Worm (Caenorhabditis elegans) whole organism, mixed stage, embryonic: ENCODE data around the gene C02H6.3.

Experiments
- M03D4.4 ChIP-seq: sonication (generic microtip); optimal IDR thresholded peaks from 2 replicates; lab custom pipeline; 2017; ENCODE audit warnings: mild to moderate bottlenecking, missing genetic modification characterization, missing compliant biosample characterization
- bed-3 ChIP-seq: fragments of 200-800 bp; sonication (Bioruptor generic); optimal IDR thresholded peaks from 3 replicates; lab custom pipeline; 2018; ENCODE audit warnings: mild to moderate bottlenecking, missing genetic modification characterization, moderate library complexity, missing compliant biosample characterization
- blmp-1 ChIP-seq: fragments of 150-350 bp; optimal IDR thresholded peaks from 2 replicates; lab custom pipeline; 2014; ENCODE audit warnings: missing biosample characterization, missing genetic modification characterization
- ceh-39 ChIP-seq: fragments of 150-350 bp; optimal IDR thresholded peaks from 2 replicates; lab custom pipeline; 2014; ENCODE audit warnings: missing biosample characterization, missing genetic modification characterization
- ceh-43 ChIP-seq: fragments of 200-800 bp; sonication (Bioruptor generic); optimal IDR thresholded peaks from 2 replicates; lab custom pipeline; 2018; ENCODE audit warnings: mild to moderate bottlenecking, missing genetic modification characterization, moderate library complexity, missing compliant biosample characterization
- ceh-83 ChIP-seq: fragments of 200-800 bp; sonication (Bioruptor generic); optimal IDR thresholded peaks from 2 replicates; lab custom pipeline; 2018; ENCODE audit warnings: mild to moderate bottlenecking, missing genetic modification characterization, missing compliant biosample characterization
- ces-1 ChIP-seq: fragments of 150-350 bp; optimal IDR thresholded peaks from 2 replicates; lab custom pipeline; 2014; ENCODE audit warnings: missing biosample characterization, missing genetic modification reagents, missing genetic modification characterization
- cnd-1 ChIP-seq: fragments of 200-800 bp; sonication (Bioruptor generic); optimal IDR thresholded peaks from 2 replicates; lab custom pipeline; 2018; ENCODE audit warnings: mild to moderate bottlenecking, missing genetic modification characterization, missing compliant biosample characterization
- drap-1 ChIP-seq: fragments of 200-800 bp; sonication (Bioruptor generic); optimal IDR thresholded peaks from 3 replicates; lab custom pipeline; 2018; ENCODE audit warnings: mild to moderate bottlenecking, missing genetic modification characterization, missing compliant biosample characterization
- elt-1 ChIP-seq: sonication (generic microtip); optimal IDR thresholded peaks from 2 replicates; lab custom pipeline; 2017; ENCODE audit warnings: missing genetic modification characterization, mild to moderate bottlenecking, missing compliant biosample characterization, antibody characterized with exemption, moderate library complexity, borderline replicate concordance; ENCODE audit not compliant: insufficient read depth
- elt-3 ChIP-seq: fragments of 150-350 bp; optimal IDR thresholded peaks from 2 replicates; lab custom pipeline; 2014; ENCODE audit warnings: missing biosample characterization, missing genetic modification characterization
- flh-1 ChIP-seq: fragments of 200-800 bp; sonication (Bioruptor generic); optimal IDR thresholded peaks from 2 replicates; lab custom pipeline; 2018; ENCODE audit warnings: mild to moderate bottlenecking, missing genetic modification characterization, moderate library complexity, missing compliant biosample characterization
- hlh-1 ChIP-seq: fragments of 150-350 bp; optimal IDR thresholded peaks from 2 replicates; lab custom pipeline; 2014; ENCODE audit warnings: missing biosample characterization, missing genetic modification reagents, missing genetic modification characterization
- lin-13 ChIP-seq: fragments of 150-350 bp; optimal IDR thresholded peaks from 2 replicates; lab custom pipeline; 2014; ENCODE audit warnings: missing biosample characterization, missing genetic modification characterization
- lin-32 ChIP-seq: fragments of 200-800 bp; sonication (Bioruptor generic); optimal IDR thresholded peaks from 2 replicates; lab custom pipeline; 2018; ENCODE audit warnings: mild to moderate bottlenecking, missing genetic modification characterization, missing compliant biosample characterization
- lsy-2 ChIP-seq: fragments of 150-350 bp; optimal IDR thresholded peaks from 2 replicates; lab custom pipeline; 2014; ENCODE audit warnings: missing biosample characterization, missing genetic modification characterization
- mab-5 ChIP-seq: fragments of 150-350 bp; optimal IDR thresholded peaks from 2 replicates; lab custom pipeline; 2014; ENCODE audit warnings: missing biosample characterization, missing genetic modification characterization
- mep-1 ChIP-seq: fragments of 150-350 bp; optimal IDR thresholded peaks from 2 replicates; lab custom pipeline; 2017; ENCODE audit warnings: missing biosample characterization, missing genetic modification reagents, missing genetic modification characterization, inconsistent platforms
- mls-2 ChIP-seq: sonication (generic microtip); optimal IDR thresholded peaks from 2 replicates; lab custom pipeline; 2016; ENCODE audit warnings: mild to moderate bottlenecking, missing genetic modification characterization, moderate library complexity, missing compliant biosample characterization
- nhr-12 ChIP-seq: fragments of 150-350 bp; optimal IDR thresholded peaks from 2 replicates; lab custom pipeline; 2014; ENCODE audit warnings: missing biosample characterization, missing genetic modification characterization
- nhr-2 ChIP-seq: fragments of 150-350 bp; optimal IDR thresholded peaks from 2 replicates; lab custom pipeline; 2014; ENCODE audit warnings: missing biosample characterization, missing genetic modification characterization
- nhr-237 ChIP-seq: fragments of 150-350 bp; optimal IDR thresholded peaks from 2 replicates; lab custom pipeline; 2014; ENCODE audit warnings: missing biosample characterization, missing genetic modification characterization
- nhr-28 ChIP-seq: fragments of 150-350 bp; optimal IDR thresholded peaks from 2 replicates; lab custom pipeline; 2014; ENCODE audit warnings: missing biosample characterization, missing genetic modification characterization
- nhr-76 ChIP-seq: sonication (generic microtip); optimal IDR thresholded peaks from 2 replicates; lab custom pipeline; 2017; ENCODE audit warnings: missing biosample characterization, missing genetic modification characterization
- pha-4 ChIP-seq: fragments of 150-350 bp; optimal IDR thresholded peaks from 2 replicates; lab custom pipeline; 2018; ENCODE audit warnings: missing biosample characterization, missing genetic modification reagents, missing genetic modification characterization
- sem-2 ChIP-seq: fragments of 200-800 bp; sonication (Bioruptor generic); optimal IDR thresholded peaks from 2 replicates; lab custom pipeline; 2018; ENCODE audit warnings: mild to moderate bottlenecking, missing genetic modification characterization, missing compliant biosample characterization
- snpc-4 ChIP-seq: fragments of 150-350 bp; optimal IDR thresholded peaks from 2 replicates; lab custom pipeline; 2014; ENCODE audit warnings: missing biosample characterization, missing genetic modification characterization
- sptf-1 ChIP-seq: sonication (generic microtip); optimal IDR thresholded peaks from 2 replicates; lab custom pipeline; 2017; ENCODE audit warnings: mild to moderate bottlenecking, missing genetic modification characterization, moderate library complexity, missing compliant biosample characterization
- tbx-8 ChIP-seq: fragments of 200-800 bp; sonication (Bioruptor generic); optimal IDR thresholded peaks from 2 replicates; lab custom pipeline; 2018; ENCODE audit warnings: mild to moderate bottlenecking, missing genetic modification characterization, moderate library complexity, missing compliant biosample characterization
- unc-120 ChIP-seq: sonication (generic microtip); optimal IDR thresholded peaks from 2 replicates; lab custom pipeline; 2017; ENCODE audit warnings: missing genetic modification characterization, missing compliant biosample characterization; ENCODE audit not compliant: poor library complexity, severe bottlenecking
- unc-39 ChIP-seq: fragments of 150-350 bp; optimal IDR thresholded peaks from 2 replicates; lab custom pipeline; 2014; ENCODE audit warnings: missing biosample characterization, missing genetic modification characterization
- unc-62 ChIP-seq: fragments of 150-350 bp; optimal IDR thresholded peaks from 2 replicates; lab custom pipeline; 2014; ENCODE audit warnings: missing biosample characterization, missing genetic modification reagents, missing genetic modification characterization
- zip-8 ChIP-seq: fragments of 150-350 bp; optimal IDR thresholded peaks from 2 replicates; lab custom pipeline; 2014; ENCODE audit warnings: missing biosample characterization, missing genetic modification characterization
- ztf-11 ChIP-seq: fragments of 150-350 bp; optimal IDR thresholded peaks from 2 replicates; lab custom pipeline; 2014; ENCODE audit warnings: missing biosample characterization, missing genetic modification characterization

The C02H6.3 gene

DNA sequence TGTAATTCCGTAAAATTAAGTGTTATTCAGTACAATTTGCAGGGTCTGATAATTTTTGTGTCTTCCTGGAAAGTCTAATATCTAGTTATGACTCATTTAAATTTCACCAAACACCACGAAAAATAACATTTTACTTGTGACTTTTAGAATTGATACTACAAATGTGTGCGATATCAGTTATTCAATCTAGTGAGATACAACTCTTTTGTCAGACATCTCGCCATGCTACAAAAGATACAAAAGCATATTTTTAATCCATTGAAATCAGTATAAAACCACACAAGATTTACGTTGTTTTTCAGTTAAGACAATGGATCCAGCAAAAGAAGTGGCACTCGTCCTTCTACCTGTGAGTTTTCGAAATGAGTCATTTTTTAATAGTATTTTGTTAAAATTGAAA, 13.6 kb downstream of the C02H6.3 start, which contains the start of gene srx-56:
Gene srx-56, plus strand, starts transcription at position 301 of the 400 bp plus-strand sequence.
- TF ChIP-seq mls-2 (no peak), pha-4 (no peak), ztf-11 (no peak), blmp-1 (tag; lab: Kevin White, UChicago) (no peak), nhr-2 (tag; lab: Kevin White, UChicago) (no peak), nhr-12 (tag; lab: Kevin White, UChicago) (no peak), lsy-2 (no peak), sptf-1 (no peak), elt-3 (no peak), elt-1 (tag; lab: Kevin White, UChicago) (no peak), mep-1 (no peak), nhr-237 (no peak), unc-62 (no peak), bed-3 (no peak), ceh-43 (GFP tag; lab: Kevin White, UChicago) (no peak), M03D4.4 (no peak), sem-2 (GFP tag; lab: Kevin White, UChicago) (no peak), ces-1 (GFP tag; lab: Kevin White, UChicago) (no peak)

DNA sequence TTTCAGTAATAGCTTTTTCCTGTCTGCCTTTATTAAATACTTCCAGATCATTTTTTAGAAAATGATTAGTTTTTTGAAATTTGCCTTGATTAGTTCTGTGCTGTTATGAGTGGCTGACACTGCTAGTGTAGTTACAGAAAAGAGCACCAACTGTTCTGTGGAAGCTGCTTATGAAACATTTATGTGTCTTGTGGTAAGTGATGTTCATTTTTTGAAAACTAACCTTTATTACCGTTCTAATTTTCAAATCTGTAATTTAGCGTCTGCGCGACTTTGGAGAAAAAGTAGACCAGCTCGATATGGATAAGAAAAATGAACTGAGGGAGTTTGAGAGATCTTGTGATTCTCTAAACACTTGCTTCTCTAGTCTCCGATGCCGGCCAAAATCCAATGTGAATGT, 18.1 kb downstream of the C02H6.3 start, which contains the start of gene srj-14:
Gene srj-14, plus strand, starts transcription at position 131 of the 400 bp plus-strand sequence.
- TF ChIP-seq ceh-43 (GFP tag; lab: Kevin White, UChicago) (no peak), M03D4.4 (no peak), elt-3 (no peak), lsy-2 (no peak), ces-1 (GFP tag; lab: Kevin White, UChicago) (no peak), ztf-11 (no peak), unc-62 (no peak), unc-120 (tag; lab: Kevin White, UChicago) (no peak), cnd-1 (no peak), sptf-1 (no peak), mls-2 (no peak), nhr-12 (tag; lab: Kevin White, UChicago) (no peak), nhr-2 (tag; lab: Kevin White, UChicago) (no peak), drap-1 (GFP tag; lab: Kevin White, UChicago) (no peak), snpc-4 (tag; lab: Kevin White, UChicago) (no peak)
- TF ChIP-seq, all 35 proteins: peak for 0

DNA sequence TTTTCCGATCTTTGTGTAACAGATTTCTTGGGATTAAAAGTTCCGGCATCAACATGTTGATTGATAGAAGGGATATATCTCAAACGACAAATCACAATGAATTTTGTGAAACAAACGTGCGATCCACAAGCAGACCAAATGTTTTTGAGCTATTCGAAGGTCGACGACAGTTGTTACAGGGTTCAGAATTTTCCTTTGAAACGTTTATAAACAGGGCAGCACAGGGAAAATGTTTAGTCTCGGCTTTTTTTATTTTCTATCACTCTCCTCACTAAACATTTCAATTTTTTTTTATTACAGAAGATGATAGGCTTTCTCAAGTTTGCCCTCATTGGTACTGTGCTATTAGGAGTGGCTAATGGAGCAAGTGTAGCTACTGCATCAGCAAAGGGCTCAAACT, 22.7 kb downstream of the C02H6.3 start, which contains the start of gene exc-13:
Gene exc-13, plus strand, starts transcription at position 301 of the 400 bp plus-strand sequence.
- TF ChIP-seq cnd-1 (no peak), lin-32 (GFP tag; lab: Kevin White, UChicago) (no peak), nhr-237 (no peak)

DNA sequence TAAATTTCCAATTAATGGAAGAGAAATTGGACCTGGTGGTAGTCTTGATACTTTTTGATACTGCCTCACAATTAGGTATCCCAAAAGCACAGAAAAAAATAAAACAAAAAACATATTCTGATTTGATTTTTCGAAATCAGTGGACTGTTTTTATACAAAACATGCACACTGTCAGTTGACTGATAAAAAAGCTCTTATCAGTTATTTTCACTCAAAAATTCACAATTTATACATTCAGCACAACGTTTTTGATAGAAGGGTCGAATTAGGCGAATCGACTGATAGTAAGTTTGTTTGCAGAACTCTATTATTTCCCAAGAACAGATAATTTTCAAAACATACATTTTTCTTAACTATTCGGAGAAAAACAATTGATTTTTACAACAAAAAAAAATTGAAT, 23.6 kb downstream of the C02H6.3 start, which contains the start of gene cyp-35A2:
Gene cyp-35A2, minus strand, starts transcription at position 124 of the 400 bp plus-strand sequence.
- no peak for TF ChIP-seq nhr-237
- TF ChIP-seq sptf-1 = no peak
- TF ChIP-seq lin-13 (tag; lab: Kevin White, UChicago) = no peak
- no peak for TF ChIP-seq nhr-76 (tag; lab: Kevin White, UChicago)
- TF ChIP-seq zip-8 (tag; lab: Kevin White, UChicago) = no peak
- TF ChIP-seq mls-2 = no peak
- no peak for TF ChIP-seq ces-1 (GFP tag; lab: Kevin White, UChicago)
- no peak for TF ChIP-seq hlh-1 (tag; lab: Kevin White, UChicago)
- no peak for TF ChIP-seq unc-62
- TF ChIP-seq, all 35 proteins: peak for 0

DNA sequence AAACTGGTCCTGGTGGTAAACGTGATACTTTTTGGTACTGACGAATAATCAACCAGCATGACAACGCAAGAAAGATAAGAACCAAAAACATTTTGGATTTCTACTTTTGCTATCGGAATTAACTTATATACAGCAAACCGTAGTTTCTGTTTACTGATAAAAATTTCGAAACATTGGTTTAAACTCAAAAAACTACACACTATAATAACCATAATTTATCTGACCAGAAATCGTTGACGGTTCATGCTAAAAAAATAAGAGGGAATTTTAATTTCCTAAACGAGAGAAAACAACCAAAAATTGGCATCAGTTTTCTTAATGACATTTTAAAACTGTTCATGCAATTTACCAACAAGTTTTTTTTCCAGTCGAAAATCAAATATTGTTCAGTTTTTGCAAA, 26.0 kb downstream of the C02H6.3 start, which contains the start of gene cyp-35A1:
Gene cyp-35A1, minus strand, starts transcription at position 101 of the 400 bp plus-strand sequence.
- TF ChIP-seq mls-2 (no peak), hlh-1 (tag; lab: Kevin White, UChicago) (no peak), tbx-8 (GFP tag; lab: Kevin White, UChicago) (no peak), bed-3 (no peak), elt-1 (tag; lab: Kevin White, UChicago) (no peak), drap-1 (GFP tag; lab: Kevin White, UChicago) (no peak), ceh-43 (GFP tag; lab: Kevin White, UChicago) (no peak), M03D4.4 (no peak)

DNA sequence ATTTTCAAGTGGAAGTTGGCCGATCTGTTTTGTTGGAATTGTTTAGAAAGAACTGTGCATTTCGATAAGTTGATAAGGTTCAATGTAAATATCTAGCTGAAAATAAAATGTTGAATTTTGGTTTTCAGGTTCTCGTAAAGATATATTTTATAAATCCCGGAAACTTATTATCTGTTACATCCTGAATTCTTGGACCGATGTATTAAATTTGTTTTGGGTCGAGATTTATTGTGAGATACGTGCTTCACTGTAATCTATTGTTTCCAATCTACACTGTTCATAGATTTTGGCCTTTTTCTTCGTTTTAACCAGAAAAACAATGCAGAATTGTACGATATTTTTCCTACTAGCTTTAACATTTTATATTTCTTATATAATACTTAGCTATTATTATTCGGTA, 30.5 kb downstream of the C02H6.3 start, which contains the start of gene C03G6.6:
Gene C03G6.6, plus strand, starts transcription at position 301 of the 400 bp plus-strand sequence.
- TF ChIP-seq mls-2 (no peak), sem-2 (GFP tag; lab: Kevin White, UChicago) (no peak), mep-1 (no peak), flh-1 (GFP tag; lab: Kevin White, UChicago) (no peak), tbx-8 (GFP tag; lab: Kevin White, UChicago) (no peak), lin-32 (GFP tag; lab: Kevin White, UChicago) (no peak), mab-5 (no peak), unc-39 (no peak), nhr-76 (tag; lab: Kevin White, UChicago) (no peak), cnd-1 (no peak), lin-13 (tag; lab: Kevin White, UChicago) (no peak), nhr-28 (tag; lab: Kevin White, UChicago) (no peak), hlh-1 (tag; lab: Kevin White, UChicago) (no peak), elt-1 (tag; lab: Kevin White, UChicago) (no peak), ceh-83 (GFP tag; lab: Kevin White, UChicago) (no peak), drap-1 (GFP tag; lab: Kevin White, UChicago) (no peak), unc-62 (no peak), ceh-39 (tag; lab: Kevin White, UChicago) (no peak), unc-120 (tag; lab: Kevin White, UChicago) (no peak)
- TF ChIP-seq, all 35 proteins: peak for 0
